Worm (Caenorhabditis elegans) whole organism, L4 larva: ENCODE data around the gene C49A9.10.

Experiments
- R02D3.7 ChIP-seq: fragments of 150-350 bp; sonication (generic microtip); optimal IDR thresholded peaks from 3 replicates; lab custom pipeline; 2014; ENCODE audit warnings: missing biosample characterization, missing genetic modification characterization
- T20F7.1 ChIP-seq: fragments of 200-800 bp; sonication (Bioruptor generic); optimal IDR thresholded peaks from 2 replicates; lab custom pipeline; 2018; ENCODE audit warnings: mild to moderate bottlenecking, missing genetic modification characterization, missing compliant biosample characterization
- Y105C5A.15 ChIP-seq: fragments of 200-800 bp; sonication (Bioruptor generic); IDR thresholded peaks from 2 replicates; pipeline ENCODE4 v1.3.6; 2022; ENCODE audit warnings: missing genetic modification characterization, missing compliant biosample characterization
- Y48G9A.11 ChIP-seq: fragments of 200-800 bp; sonication (Bioruptor generic); IDR thresholded peaks from 2 replicates; pipeline ENCODE4 v1.3.6; 2022; ENCODE audit warnings: missing genetic modification reagents, missing genetic modification characterization, missing compliant biosample characterization
- Y75B8A.6 ChIP-seq: fragments of 200-800 bp; sonication (Bioruptor generic); IDR thresholded peaks from 2 replicates; pipeline ENCODE4 v1.3.6; 2022; ENCODE audit warnings: missing genetic modification reagents, missing genetic modification characterization, missing compliant biosample characterization
- ZK337.2 ChIP-seq: fragments of 200-800 bp; sonication (Bioruptor generic); IDR thresholded peaks from 2 replicates; pipeline ENCODE4 v1.3.6; 2022; ENCODE audit warnings: missing genetic modification reagents, missing genetic modification characterization, missing compliant biosample characterization
- aha-1 ChIP-seq: fragments of 150-350 bp; peaks from one replicate; lab custom pipeline; 2014; ENCODE audit warnings: missing biosample characterization, missing genetic modification characterization
- ceh-28 ChIP-seq: fragments of 150-350 bp; optimal IDR thresholded peaks from 2 replicates; lab custom pipeline; 2014; ENCODE audit warnings: missing biosample characterization, missing genetic modification reagents, missing genetic modification characterization
- ceh-82 ChIP-seq: sonication (generic microtip); optimal IDR thresholded peaks from 2 replicates; lab custom pipeline; 2017; ENCODE audit warnings: missing biosample characterization, missing genetic modification characterization
- daf-16 ChIP-seq, 3 experiments: sonication (generic microtip); optimal IDR thresholded peaks; 2 replicates each; lab custom pipeline; 2016 to 2017; ENCODE audit warnings: missing genetic modification characterization in 3 of 3, missing genetic modification reagents in 3 of 3, mild to moderate bottlenecking in 2 of 3, missing compliant biosample characterization in 2 of 3, missing biosample characterization in 1 of 3, moderate library complexity in 1 of 3
- dmd-6 ChIP-seq: fragments of 200-800 bp; sonication (Bioruptor generic); IDR thresholded peaks from 2 replicates; pipeline ENCODE4 v1.3.6; 2022; ENCODE audit warnings: missing genetic modification reagents, missing genetic modification characterization, missing compliant biosample characterization
- dmd-8 ChIP-seq: fragments of 200-800 bp; sonication (Bioruptor generic); IDR thresholded peaks from 2 replicates; pipeline ENCODE4 v1.3.6; 2022; ENCODE audit warnings: missing genetic modification characterization, missing compliant biosample characterization
- dmd-9 ChIP-seq: fragments of 200-800 bp; sonication (Bioruptor generic); IDR thresholded peaks from 2 replicates; pipeline ENCODE4 v1.3.6; 2022; ENCODE audit warnings: missing genetic modification reagents, missing genetic modification characterization, missing compliant biosample characterization
- egl-43 ChIP-seq: fragments of 200-800 bp; sonication (Bioruptor generic); IDR thresholded peaks from 2 replicates; pipeline ENCODE4 v1.3.6; 2022; ENCODE audit warnings: missing genetic modification reagents, missing genetic modification characterization, missing compliant biosample characterization
- hif-1 ChIP-seq, 2 experiments: sonication (generic microtip); optimal IDR thresholded peaks; 2 replicates each; lab custom pipeline; 2016 to 2017; ENCODE audit warnings: missing compliant biosample characterization in 2 of 2, missing genetic modification characterization in 2 of 2, missing genetic modification reagents in 2 of 2, missing genotype in 2 of 2, mild to moderate bottlenecking in 1 of 2
- hlh-11 ChIP-seq: fragments of 200-800 bp; sonication (Bioruptor generic); optimal IDR thresholded peaks from 2 replicates; lab custom pipeline; 2018; ENCODE audit warnings: mild to moderate bottlenecking, missing genetic modification characterization, missing compliant biosample characterization
- hlh-30 ChIP-seq: sonication (generic microtip); optimal IDR thresholded peaks from 2 replicates; lab custom pipeline; 2017; ENCODE audit warnings: antibody characterized with exemption, mild to moderate bottlenecking, missing genetic modification characterization, missing compliant biosample characterization; ENCODE audit not compliant: insufficient read depth
- lim-7 ChIP-seq: fragments of 200-800 bp; sonication (Bioruptor generic); IDR thresholded peaks from 2 replicates; pipeline ENCODE4 v1.3.6; 2022; ENCODE audit warnings: missing genetic modification characterization, missing compliant biosample characterization
- lin-1 ChIP-seq: fragments of 200-800 bp; sonication (Bioruptor generic); IDR thresholded peaks from 2 replicates; pipeline ENCODE4 v1.3.6; 2022; ENCODE audit warnings: missing genetic modification reagents, missing genetic modification characterization, missing compliant biosample characterization
- lin-13 ChIP-seq: fragments of 150-350 bp; optimal IDR thresholded peaks from 2 replicates; lab custom pipeline; 2014; ENCODE audit warnings: missing biosample characterization, missing genetic modification reagents, missing genetic modification characterization
- lin-15B ChIP-seq: fragments of 150-350 bp; sonication (generic microtip); optimal IDR thresholded peaks from 3 replicates; lab custom pipeline; 2014; ENCODE audit warnings: missing biosample characterization, missing genetic modification characterization
- lin-29 ChIP-seq: fragments of 200-800 bp; sonication (Bioruptor generic); IDR thresholded peaks from 2 replicates; pipeline ENCODE4 v1.3.6; 2022; ENCODE audit warnings: missing genetic modification reagents, missing genetic modification characterization, missing compliant biosample characterization
- lin-38 ChIP-seq: fragments of 200-800 bp; sonication (Bioruptor generic); IDR thresholded peaks from 2 replicates; pipeline ENCODE4 v1.3.6; 2022; ENCODE audit warnings: missing genetic modification reagents, missing genetic modification characterization, missing compliant biosample characterization
- mep-1 ChIP-seq: fragments of 150-350 bp; sonication (generic microtip); optimal IDR thresholded peaks from 3 replicates; lab custom pipeline; 2014; ENCODE audit warnings: missing biosample characterization, missing genetic modification characterization
- mxl-2 ChIP-seq: fragments of 200-800 bp; sonication (Bioruptor generic); conservative IDR thresholded peaks from 2 replicates; pipeline ENCODE4 v1.3.6; 2022; ENCODE audit warnings: missing genetic modification reagents, missing genetic modification characterization, missing compliant biosample characterization
- mxl-3 ChIP-seq: fragments of 200-800 bp; sonication (Bioruptor generic); optimal IDR thresholded peaks from 2 replicates; lab custom pipeline; 2018; ENCODE audit warnings: mild to moderate bottlenecking, missing genetic modification characterization, missing compliant biosample characterization
- nhr-111 ChIP-seq: fragments of 200-800 bp; sonication (Bioruptor generic); optimal IDR thresholded peaks from 2 replicates; lab custom pipeline; 2018; ENCODE audit warnings: mild to moderate bottlenecking, missing genetic modification characterization, missing compliant biosample characterization
- nhr-237 ChIP-seq: sonication (generic microtip); optimal IDR thresholded peaks from 2 replicates; lab custom pipeline; 2017; ENCODE audit warnings: missing biosample characterization, missing genetic modification characterization
- nhr-41 ChIP-seq: fragments of 200-800 bp; sonication (Bioruptor generic); IDR thresholded peaks from 2 replicates; pipeline ENCODE4 v1.3.6; 2022; ENCODE audit warnings: missing genetic modification reagents, missing genetic modification characterization, missing compliant biosample characterization
- nhr-6 ChIP-seq: fragments of 150-350 bp; optimal IDR thresholded peaks from 2 replicates; lab custom pipeline; 2014; ENCODE audit warnings: missing biosample characterization, missing genetic modification characterization
- pqm-1 ChIP-seq: sonication (generic microtip); optimal IDR thresholded peaks from 2 replicates; lab custom pipeline; 2017; ENCODE audit warnings: missing biosample characterization, missing genetic modification characterization
- sdz-12 ChIP-seq: fragments of 200-800 bp; sonication (Bioruptor generic); optimal IDR thresholded peaks from 2 replicates; lab custom pipeline; 2018; ENCODE audit warnings: mild to moderate bottlenecking, missing genetic modification characterization, missing compliant biosample characterization
- spr-3 ChIP-seq: fragments of 200-800 bp; sonication (Bioruptor generic); optimal IDR thresholded peaks from 2 replicates; lab custom pipeline; 2018; ENCODE audit warnings: mild to moderate bottlenecking, missing genetic modification characterization, missing compliant biosample characterization
- tag-97 ChIP-seq: fragments of 200-800 bp; sonication (Bioruptor generic); IDR thresholded peaks from 2 replicates; pipeline ENCODE4 v1.3.6; 2022; ENCODE audit warnings: missing genetic modification characterization, missing compliant biosample characterization
- tra-1 ChIP-seq: fragments of 200-800 bp; sonication (Bioruptor generic); IDR thresholded peaks from 2 replicates; pipeline ENCODE4 v1.3.6; 2022; ENCODE audit warnings: missing genetic modification reagents, missing genetic modification characterization, missing compliant biosample characterization
- unc-62 ChIP-seq, 3 experiments: fragments of 150-350 bp in 1 of 3; sonication (generic microtip); optimal IDR thresholded peaks in 2 of 3; peaks in 1 of 3; 1 replicate in 1 of 3; 2 replicates in 2 of 3; lab custom pipeline; 2014 to 2017; ENCODE audit warnings: missing biosample characterization in 3 of 3, missing genetic modification characterization in 3 of 3, missing genetic modification reagents in 3 of 3, missing genotype in 1 of 3
- zag-1 ChIP-seq: fragments of 150-350 bp; optimal IDR thresholded peaks from 2 replicates; lab custom pipeline; 2014; ENCODE audit warnings: missing biosample characterization, missing genetic modification characterization
- zip-11 ChIP-seq: fragments of 200-800 bp; sonication (Bioruptor generic); IDR thresholded peaks from 2 replicates; pipeline ENCODE4 v1.3.6; 2022; ENCODE audit warnings: missing genetic modification characterization, missing compliant biosample characterization
- zip-2 ChIP-seq: fragments of 150-350 bp; optimal IDR thresholded peaks from 2 replicates; lab custom pipeline; 2014; ENCODE audit warnings: missing biosample characterization, missing genetic modification characterization
- ztf-7 ChIP-seq: fragments of 150-350 bp; optimal IDR thresholded peaks from 2 replicates; lab custom pipeline; 2014; ENCODE audit warnings: missing biosample characterization, missing genetic modification characterization

The C49A9.10 gene

ce11 chrIV:6209958-6210357, 3.8 kb upstream of the C49A9.10 start:
- TF ChIP-seq dmd-6: peak; percentile 41

- TF ChIP-seq unc-62 (GFP tag; optimal IDR thresholded peaks at IDR 0.05 in 1 of 2; lab: Kevin White, UChicago) (peak in 1 of 2 experiments; percentile 3), unc-62 (tag; optimal IDR thresholded peaks at IDR 0.05; lab: Kevin White, UChicago) (no peak), zip-2 (tag; lab: Kevin White, UChicago) (peak; percentile 93), Y105C5A.15 (GFP tag; lab: Robert Waterston, UW) (no peak), dmd-9 (GFP tag; lab: Robert Waterston, UW) (no peak), ZK337.2 (GFP tag; lab: Robert Waterston, UW) (no peak)
These were observed 3.2 kb upstream of the C49A9.10 start for ce11 chrIV:6209337-6209736.

ce11 chrIV:6201769-6202168, 4.4 kb downstream of the C49A9.10 start, which contains the start of gene tkr-2:
tkr-2 (plus strand) TSS chrIV:6202069.
- TF ChIP-seq nhr-6 (tag; lab: Kevin White, UChicago): no peak
- no peak for TF ChIP-seq spr-3 (GFP tag; lab: Kevin White, UChicago)
- TF ChIP-seq nhr-111 (GFP tag; lab: Kevin White, UChicago): no peak
- TF ChIP-seq dmd-8 (GFP tag; lab: Robert Waterston, UW): no peak
- no peak for TF ChIP-seq lin-15B (tag; lab: Kevin White, UChicago)
- TF ChIP-seq lin-29 (GFP tag; lab: Robert Waterston, UW): no peak
- TF ChIP-seq zag-1: no peak
- no peak for TF ChIP-seq daf-16 (GFP tag; optimal IDR thresholded peaks at IDR 0.05; lab: Kevin White, UChicago)
- TF ChIP-seq daf-16 (tag; optimal IDR thresholded peaks at IDR 0.05; lab: Kevin White, UChicago): no peak
- TF ChIP-seq nhr-237 (tag; lab: Kevin White, UChicago): no peak
- no peak for TF ChIP-seq Y48G9A.11 (GFP tag; lab: Robert Waterston, UW)

- TF ChIP-seq unc-62 (GFP tag; optimal IDR thresholded peaks at IDR 0.05 in 1 of 2; lab: Kevin White, UChicago) (peak in 1 of 2 experiments; percentile 48), unc-62 (tag; optimal IDR thresholded peaks at IDR 0.05; lab: Kevin White, UChicago) (no peak), R02D3.7 (tag; lab: Kevin White, UChicago) (no peak), Y75B8A.6 (GFP tag; lab: Robert Waterston, UW) (no peak), mxl-2 (GFP tag; lab: Robert Waterston, UW) (no peak), hlh-30 (tag; lab: Kevin White, UChicago) (no peak), Y105C5A.15 (GFP tag; lab: Robert Waterston, UW) (no peak), tra-1 (GFP tag; lab: Robert Waterston, UW) (no peak), mep-1 (tag; lab: Kevin White, UChicago) (no peak)
These were observed 5.9 kb downstream of the C49A9.10 start for ce11 chrIV:6200249-6200648.

- TF ChIP-seq aha-1 (tag; lab: Kevin White, UChicago) (peak; percentile 80), unc-62 (GFP tag; optimal IDR thresholded peaks at IDR 0.05 in 1 of 2; lab: Kevin White, UChicago) (peak in 1 of 2 experiments; percentile 64), unc-62 (tag; optimal IDR thresholded peaks at IDR 0.05; lab: Kevin White, UChicago) (no peak), egl-43 (GFP tag; lab: Robert Waterston, UW) (no peak)
These were observed 19.0 kb downstream of the C49A9.10 start for ce11 chrIV:6187160-6187559.

ce11 chrIV:6185578-6185977, 20.6 kb downstream of the C49A9.10 start, which contains the start of gene asp-9:
asp-9 (plus strand) TSS chrIV:6185889.
- TF ChIP-seq hif-1 (tag; optimal IDR thresholded peaks at IDR 0.05; lab: Kevin White, UChicago): no peak
- TF ChIP-seq T20F7.1 (GFP tag; lab: Kevin White, UChicago): no peak
- TF ChIP-seq lin-13: no peak
- TF ChIP-seq sdz-12 (GFP tag; lab: Kevin White, UChicago): no peak
- no peak for TF ChIP-seq ztf-7 (tag; lab: Kevin White, UChicago)
- no peak for TF ChIP-seq egl-43 (GFP tag; lab: Robert Waterston, UW)
- TF ChIP-seq ceh-82 (tag; lab: Kevin White, UChicago): no peak
- no peak for TF ChIP-seq tag-97
- TF ChIP-seq ceh-28: no peak
- TF ChIP-seq mxl-3 (GFP tag; lab: Kevin White, UChicago): no peak
- TF ChIP-seq lin-38: no peak
- peak; percentile 72 for TF ChIP-seq pqm-1 (tag; lab: Kevin White, UChicago)
- TF ChIP-seq nhr-237 (tag; lab: Kevin White, UChicago): no peak
- TF ChIP-seq lin-1 (GFP tag; lab: Robert Waterston, UW): no peak
- no peak for TF ChIP-seq lim-7 (GFP tag; lab: Robert Waterston, UW)
- no peak for TF ChIP-seq nhr-41
- no peak for TF ChIP-seq zip-11 (GFP tag; lab: Robert Waterston, UW)
- no peak for TF ChIP-seq lin-29 (GFP tag; lab: Robert Waterston, UW)
- no peak for TF ChIP-seq hlh-11
- TF ChIP-seq hlh-30 (tag; lab: Kevin White, UChicago): no peak
- TF ChIP-seq nhr-6 (tag; lab: Kevin White, UChicago): no peak
